Worm (Caenorhabditis elegans): Measurements from ENCODE around the gene nhr-22.

Gene nhr-22

DNA sequence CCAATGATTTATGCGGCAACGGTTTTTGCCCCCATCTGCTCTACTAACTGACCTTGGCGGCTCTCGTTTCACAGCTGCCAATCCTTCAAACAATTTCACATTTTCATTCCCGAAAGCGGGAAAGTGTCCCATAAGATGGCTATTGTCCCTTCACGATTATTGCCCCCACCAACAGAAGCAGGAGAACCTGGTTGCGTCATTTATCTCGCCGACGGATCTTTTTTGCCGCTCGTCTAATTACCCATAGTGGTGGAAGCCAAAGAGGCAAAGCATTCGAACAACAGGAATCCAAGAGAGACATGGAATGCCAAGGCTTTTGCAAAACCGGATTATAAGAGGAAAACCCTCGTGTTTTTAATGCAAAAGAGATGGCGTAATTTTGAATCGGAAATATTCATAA, 40.5 kb downstream of the nhr-22 start:
- TF ChIP-seq blmp-1 (tag; optimal IDR thresholded peaks at IDR 0.05) (peak; percentile 45), snpc-4 (tag; optimal IDR thresholded peaks at IDR 0.05) (no peak)

- TF ChIP-seq lin-35 (GFP tag; optimal IDR thresholded peaks at IDR 0.05) (no peak), ceh-82 (tag; optimal IDR thresholded peaks at IDR 0.05) (no peak), nhr-47 (tag; optimal IDR thresholded peaks at IDR 0.05) (no peak), efl-3 (GFP tag; optimal IDR thresholded peaks at IDR 0.05) (no peak), sox-4 (tag; optimal IDR thresholded peaks at IDR 0.05) (no peak), C34B4.2 (tag; optimal IDR thresholded peaks at IDR 0.05) (no peak), fkh-8 (tag; optimal IDR thresholded peaks at IDR 0.05) (no peak)
These were observed 42.3 kb downstream of the nhr-22 start, which contains the start of gene spp-11 for ce11 chrII:6407279-6407678. Gene spp-11 (minus strand): TSS chrII:6407379.

- TF ChIP-seq zag-1 (tag; optimal IDR thresholded peaks at IDR 0.05) (no peak), elt-2 (tag; optimal IDR thresholded peaks at IDR 0.05) (peak; percentile 37), ceh-88 (GFP tag; IDR thresholded peaks at IDR 0.05) (no peak), ets-5 (GFP tag; IDR thresholded peaks at IDR 0.05) (no peak), aha-1 (tag; optimal IDR thresholded peaks at IDR 0.05) (no peak)
These were observed 46.4 kb downstream of the nhr-22 start, which contains the start of gene T25D10.1 for ce11 chrII:6403233-6403632. Gene T25D10.1 (plus strand): TSS chrII:6403401.

DNA sequence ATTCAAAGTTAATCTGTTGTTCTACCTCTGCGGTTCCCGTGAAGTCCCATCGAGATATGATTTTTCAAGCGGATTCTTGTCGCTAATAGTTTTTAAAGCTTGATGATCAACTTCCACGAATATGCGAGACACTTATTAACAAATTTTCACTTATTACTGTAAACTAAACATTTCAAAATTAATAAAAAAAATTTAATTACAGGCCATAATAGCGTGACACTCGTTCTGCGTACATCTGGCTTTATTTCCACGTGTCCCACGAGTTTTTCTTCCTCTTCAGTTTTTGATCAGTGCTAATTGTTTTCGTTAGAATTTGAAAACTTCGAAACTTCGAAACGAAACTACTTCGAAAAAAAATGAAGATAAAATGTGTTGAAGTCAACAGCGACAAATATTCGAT, 47.9 kb downstream of the nhr-22 start, which contains the start of gene btb-2:
Gene btb-2, plus strand, starts transcription at position 301 of the 400 bp plus-strand sequence.
- TF ChIP-seq ztf-11 (tag; optimal IDR thresholded peaks at IDR 0.05): no peak
- TF ChIP-seq snu-23 (GFP tag; optimal IDR thresholded peaks at IDR 0.05): no peak
- no peak for TF ChIP-seq xbp-1 (tag; optimal IDR thresholded peaks at IDR 0.05)
- no peak for TF ChIP-seq unc-62 (GFP tag; optimal IDR thresholded peaks at IDR 0.05)
- TF ChIP-seq elt-2 (tag; optimal IDR thresholded peaks at IDR 0.05): no peak
- TF ChIP-seq grh-1 (GFP tag; IDR thresholded peaks at IDR 0.05): no peak
- TF ChIP-seq fkh-10 (GFP tag; optimal IDR thresholded peaks at IDR 0.05): no peak
- TF ChIP-seq vab-15 (tag; optimal IDR thresholded peaks at IDR 0.05): no peak
- TF ChIP-seq nhr-11 (tag; optimal IDR thresholded peaks at IDR 0.05): no peak
- TF ChIP-seq ceh-63 (GFP tag; optimal IDR thresholded peaks at IDR 0.05): no peak
- TF ChIP-seq hlh-17 (GFP tag; optimal IDR thresholded peaks at IDR 0.05; ENCODE audit: borderline replicate concordance): no peak
- no peak for TF ChIP-seq skn-1 (tag; optimal IDR thresholded peaks at IDR 0.05)
- no peak for TF ChIP-seq rnt-1 (tag; optimal IDR thresholded peaks at IDR 0.05)
- no peak for TF ChIP-seq ama-1 (optimal IDR thresholded peaks at IDR 0.05)
- no peak for TF ChIP-seq zag-1 (tag; optimal IDR thresholded peaks at IDR 0.05)
- no peak for TF ChIP-seq Y116A8C.19 (tag; optimal IDR thresholded peaks at IDR 0.05; ENCODE audit: borderline replicate concordance)
- TF ChIP-seq dsc-1 (tag; optimal IDR thresholded peaks at IDR 0.05): no peak
- TF ChIP-seq nhr-20 (tag; optimal IDR thresholded peaks at IDR 0.05): no peak
- no peak for TF ChIP-seq unc-30 (tag; optimal IDR thresholded peaks at IDR 0.05)
- no peak for TF ChIP-seq ceh-8 (GFP tag; optimal IDR thresholded peaks at IDR 0.05)

- TF ChIP-seq ceh-8 (GFP tag; optimal IDR thresholded peaks at IDR 0.05) (no peak), hpl-2 (GFP tag; optimal IDR thresholded peaks at IDR 0.05) (no peak)
These were observed 51.2 kb downstream of the nhr-22 start, which contains the start of gene zig-10 for ce11 chrII:6398406-6398805. Gene zig-10 (plus strand): TSS chrII:6398706.

All from whole organism, L1 larva.